Fruit fly (Drosophila melanogaster): ENCODE results near the gene CG34448.

- TF ChIP-seq OdsH (GFP tag; optimal IDR thresholded peaks at IDR 0.05) (no peak), cyc (GFP tag; optimal IDR thresholded peaks at IDR 0.05) (no peak), Hr4 (GFP tag; optimal IDR thresholded peaks at IDR 0.05) (no peak), fd59A (GFP tag; optimal IDR thresholded peaks at IDR 0.05) (no peak), Gug (GFP tag; IDR thresholded peaks at IDR 0.05) (no peak), spab (GFP tag; optimal IDR thresholded peaks at IDR 0.05) (no peak), Ets96B (tag; optimal IDR thresholded peaks at IDR 0.05) (no peak), CG10669 (GFP tag; optimal IDR thresholded peaks at IDR 0.05) (no peak)
Observed at dm6 chr2L:2394872-2395271, 22.9 kb downstream of the CG34448 start.
